Fruit fly (Drosophila melanogaster) whole organism, embryonic: ENCODE results near the gene CG33511.

Source experiments
- CG11085 ChIP-seq: fragments of 200-800 bp; sonication (Bioruptor generic); IDR thresholded peaks from 2 replicates; pipeline ENCODE4 v1.3.6; 2022; ENCODE audit warnings: missing biosample characterization, missing genetic modification characterization
- CG11456 ChIP-seq: fragments of 200-800 bp; sonication (Bioruptor generic); IDR thresholded peaks from 3 replicates; pipeline ENCODE4 v1.3.6; 2022; ENCODE audit warnings: missing biosample characterization, missing genetic modification characterization
- CG11695 ChIP-seq: fragments of 200-800 bp; sonication (Bioruptor generic); IDR thresholded peaks from 3 replicates; pipeline ENCODE4 v1.3.6; 2022; ENCODE audit warnings: missing biosample characterization, missing genetic modification characterization
- CG12744 ChIP-seq: fragments of 200-800 bp; sonication (Bioruptor generic); optimal IDR thresholded peaks from 2 replicates; lab custom pipeline; 2016; ENCODE audit warnings: missing biosample characterization, missing genetic modification characterization
- CG13287 ChIP-seq: fragments of 200-800 bp; sonication (Bioruptor generic); IDR thresholded peaks from 2 replicates; pipeline ENCODE4 v1.3.6; 2022; ENCODE audit warnings: missing biosample characterization, missing genetic modification characterization; ENCODE audit not compliant: partially characterized antibody
- CG13624 ChIP-seq: fragments of 200-800 bp; sonication (Bioruptor generic); optimal IDR thresholded peaks from 2 replicates; lab custom pipeline; 2016; ENCODE audit warnings: missing biosample characterization, missing genetic modification characterization
- CG14441 ChIP-seq: fragments of 200-800 bp; sonication (Bioruptor generic); IDR thresholded peaks from 2 replicates; pipeline ENCODE4 v1.3.6; 2022; ENCODE audit warnings: missing biosample characterization, missing genetic modification characterization
- CG14860 ChIP-seq: fragments of 200-800 bp; sonication (Bioruptor generic); IDR thresholded peaks from 3 replicates; pipeline ENCODE4 v1.3.6; 2022; ENCODE audit warnings: missing biosample characterization, missing genetic modification characterization; ENCODE audit not compliant: partially characterized antibody
- CG17361 ChIP-seq: fragments of 200-800 bp; sonication (Bioruptor generic); IDR thresholded peaks from 3 replicates; pipeline ENCODE4 v1.3.6; 2022; ENCODE audit warnings: missing biosample characterization, missing genetic modification characterization
- CG18764 ChIP-seq: fragments of 200-800 bp; sonication (Bioruptor generic); optimal IDR thresholded peaks from 3 replicates; lab custom pipeline; 2016; ENCODE audit warnings: missing biosample characterization, missing genetic modification characterization
- CG2129 ChIP-seq: fragments of 200-800 bp; sonication (Bioruptor generic); IDR thresholded peaks from 2 replicates; pipeline ENCODE4 v1.3.6; 2022; ENCODE audit warnings: missing biosample characterization, missing genetic modification characterization; ENCODE audit not compliant: partially characterized antibody
- CG2875 ChIP-seq: fragments of 200-800 bp; sonication (Bioruptor generic); optimal IDR thresholded peaks from 2 replicates; lab custom pipeline; 2017; ENCODE audit warnings: missing biosample characterization, mild to moderate bottlenecking, missing genetic modification characterization, missing genetic modification reagents
- CG30403 ChIP-seq: fragments of 200-800 bp; sonication (Bioruptor generic); optimal IDR thresholded peaks from 3 replicates; lab custom pipeline; 2016; ENCODE audit warnings: missing biosample characterization, missing genetic modification characterization
- CG31224 ChIP-seq: fragments of 200-800 bp; sonication (Bioruptor generic); IDR thresholded peaks from 2 replicates; pipeline ENCODE4 v1.3.6; 2022; ENCODE audit warnings: missing biosample characterization, missing genetic modification characterization
- CG31365 ChIP-seq: fragments of 200-800 bp; sonication (Bioruptor generic); optimal IDR thresholded peaks from 2 replicates; lab custom pipeline; 2018; ENCODE audit warnings: missing biosample characterization, mild to moderate bottlenecking, missing genetic modification characterization
- CG32767 ChIP-seq: fragments of 200-800 bp; sonication (Bioruptor generic); IDR thresholded peaks from 2 replicates; pipeline ENCODE4 v1.3.6; 2022; ENCODE audit warnings: missing biosample characterization, missing genetic modification characterization
- CG33557 ChIP-seq: fragments of 200-800 bp; sonication (Bioruptor generic); optimal IDR thresholded peaks from 2 replicates; lab custom pipeline; 2019; ENCODE audit warnings: missing biosample characterization, mild to moderate bottlenecking, missing genetic modification characterization, moderate library complexity
- CG7271 ChIP-seq: fragments of 200-800 bp; sonication (Bioruptor generic); optimal IDR thresholded peaks from 2 replicates; lab custom pipeline; 2018; ENCODE audit warnings: missing biosample characterization, mild to moderate bottlenecking, missing genetic modification characterization, moderate library complexity
- Chrac-16 ChIP-seq: fragments of 200-800 bp; sonication (Bioruptor generic); optimal IDR thresholded peaks from 3 replicates; lab custom pipeline; 2016; ENCODE audit warnings: missing biosample characterization, missing genetic modification characterization
- GATAe ChIP-seq: fragments of 200-800 bp; sonication (Bioruptor generic); conservative IDR thresholded peaks from 2 replicates; pipeline ENCODE4 v1.3.6; 2022; ENCODE audit warnings: missing biosample characterization, missing genetic modification characterization
- HmgD ChIP-seq: fragments of 200-800 bp; sonication (Bioruptor generic); optimal IDR thresholded peaks from 3 replicates; lab custom pipeline; 2016; ENCODE audit warnings: missing biosample characterization, missing genetic modification characterization
- Hsf ChIP-seq: fragments of 200-800 bp; sonication (Bioruptor generic); optimal IDR thresholded peaks from 3 replicates; lab custom pipeline; 2016; ENCODE audit warnings: missing biosample characterization, missing genetic modification characterization
- Lhr ChIP-seq: fragments of 200-800 bp; sonication (Bioruptor generic); optimal IDR thresholded peaks from 3 replicates; lab custom pipeline; 2017; ENCODE audit warnings: mild to moderate bottlenecking, missing biosample characterization, missing genetic modification reagents, missing genetic modification characterization
- Myb ChIP-seq: fragments of 200-800 bp; sonication (Bioruptor generic); optimal IDR thresholded peaks from 2 replicates; lab custom pipeline; 2016; ENCODE audit warnings: missing biosample characterization, missing genetic modification characterization
- Neu2 ChIP-seq: fragments of 200-800 bp; sonication (Bioruptor generic); optimal IDR thresholded peaks from 3 replicates; lab custom pipeline; 2016; ENCODE audit warnings: missing biosample characterization, missing genetic modification characterization, borderline replicate concordance
- Nf-YB ChIP-seq: fragments of 200-800 bp; sonication (Bioruptor generic); optimal IDR thresholded peaks from 3 replicates; lab custom pipeline; 2019; ENCODE audit warnings: missing biosample characterization, mild to moderate bottlenecking, missing genetic modification characterization, moderate library complexity
- PHDP ChIP-seq: fragments of 200-800 bp; sonication (Bioruptor generic); optimal IDR thresholded peaks from 3 replicates; lab custom pipeline; 2018; ENCODE audit warnings: missing biosample characterization, mild to moderate bottlenecking, missing genetic modification characterization, moderate library complexity
- Rfx ChIP-seq: fragments of 200-800 bp; sonication (Bioruptor generic); IDR thresholded peaks from 2 replicates; pipeline ENCODE4 v1.3.6; 2022; ENCODE audit warnings: missing biosample characterization, missing genetic modification characterization
- Sox100B ChIP-seq: fragments of 200-800 bp; sonication (Bioruptor generic); optimal IDR thresholded peaks from 3 replicates; lab custom pipeline; 2018; ENCODE audit warnings: missing biosample characterization, mild to moderate bottlenecking, missing genetic modification characterization
- amos ChIP-seq: fragments of 200-800 bp; sonication (Bioruptor generic); IDR thresholded peaks from 2 replicates; pipeline ENCODE4 v1.3.6; 2022; ENCODE audit warnings: missing biosample characterization, missing genetic modification characterization; ENCODE audit not compliant: partially characterized antibody
- br ChIP-seq: fragments of >200 bp; optimal IDR thresholded peaks from 2 replicates; lab custom pipeline; 2017
- dysf ChIP-seq: fragments of 200-800 bp; sonication (Bioruptor generic); IDR thresholded peaks from 3 replicates; pipeline ENCODE4 v1.3.6; 2022; ENCODE audit warnings: missing biosample characterization, missing genetic modification characterization
- fd3F ChIP-seq: fragments of 200-800 bp; sonication (Bioruptor generic); optimal IDR thresholded peaks from 2 replicates; lab custom pipeline; 2018; ENCODE audit warnings: missing biosample characterization, mild to moderate bottlenecking, missing genetic modification characterization, moderate library complexity
- fd96Cb ChIP-seq: fragments of 200-800 bp; sonication (Bioruptor generic); optimal IDR thresholded peaks from 2 replicates; lab custom pipeline; 2018; ENCODE audit warnings: missing biosample characterization, mild to moderate bottlenecking, missing genetic modification characterization, moderate library complexity
- gcm2 ChIP-seq: fragments of 200-800 bp; sonication (Bioruptor generic); optimal IDR thresholded peaks from 2 replicates; lab custom pipeline; 2016; ENCODE audit warnings: missing biosample characterization, missing genetic modification characterization
- grau ChIP-seq: fragments of 200-800 bp; optimal IDR thresholded peaks from 3 replicates; lab custom pipeline; 2019; ENCODE audit warnings: missing biosample characterization, mild to moderate bottlenecking, missing genetic modification characterization, moderate library complexity
- gt ChIP-seq: fragments of 200-800 bp; sonication (Bioruptor generic); IDR thresholded peaks from 2 replicates; pipeline ENCODE4 v1.3.6; 2022; ENCODE audit warnings: missing biosample characterization, missing genetic modification characterization
- ind ChIP-seq: fragments of 200-800 bp; sonication (Bioruptor generic); optimal IDR thresholded peaks from 3 replicates; lab custom pipeline; 2016; ENCODE audit warnings: missing biosample characterization, missing genetic modification characterization
- jigr1 ChIP-seq: fragments of 200-800 bp; sonication (Bioruptor generic); IDR thresholded peaks from 3 replicates; pipeline ENCODE4 v1.3.6; 2022; ENCODE audit warnings: missing biosample characterization, missing genetic modification characterization
- ken ChIP-seq: fragments of 200-800 bp; sonication (Bioruptor generic); IDR thresholded peaks from 3 replicates; pipeline ENCODE4 v1.3.6; 2022; ENCODE audit warnings: missing biosample characterization, missing genetic modification characterization
- nmo ChIP-seq: fragments of 200-800 bp; sonication (Bioruptor generic); optimal IDR thresholded peaks from 2 replicates; lab custom pipeline; 2018; ENCODE audit warnings: missing biosample characterization, mild to moderate bottlenecking, missing genetic modification characterization, moderate library complexity
- ranshi ChIP-seq: fragments of 200-800 bp; sonication (Bioruptor generic); IDR thresholded peaks from 2 replicates; pipeline ENCODE4 v1.3.6; 2022; ENCODE audit warnings: missing biosample characterization, missing genetic modification characterization
- row ChIP-seq: fragments of 200-800 bp; sonication (Bioruptor generic); IDR thresholded peaks from 3 replicates; pipeline ENCODE4 v1.3.6; 2022; ENCODE audit warnings: missing biosample characterization, missing genetic modification characterization
- scrt ChIP-seq: fragments of 200-800 bp; sonication (Bioruptor generic); optimal IDR thresholded peaks from 2 replicates; lab custom pipeline; 2018; ENCODE audit warnings: missing biosample characterization, mild to moderate bottlenecking, missing genetic modification characterization, moderate library complexity
- sisA ChIP-seq: fragments of 200-800 bp; sonication (Bioruptor generic); IDR thresholded peaks from 2 replicates; pipeline ENCODE4 v1.3.6; 2022; ENCODE audit warnings: missing biosample characterization, missing genetic modification characterization
- stc ChIP-seq: fragments of 200-800 bp; sonication (Bioruptor generic); IDR thresholded peaks from 2 replicates; pipeline ENCODE4 v1.3.6; 2022; ENCODE audit warnings: missing biosample characterization, missing genetic modification characterization
- ttk ChIP-seq: fragments of 200-800 bp; sonication (Bioruptor generic); IDR thresholded peaks from 2 replicates; pipeline ENCODE4 v2.1.2; 2022; ENCODE audit warnings: missing biosample characterization, missing genetic modification characterization
- unc-4 ChIP-seq: fragments of 200-800 bp; sonication (Bioruptor generic); IDR thresholded peaks from 2 replicates; pipeline ENCODE4 v1.3.6; 2022; ENCODE audit warnings: missing biosample characterization, missing genetic modification characterization; ENCODE audit not compliant: partially characterized antibody
- vnd ChIP-seq: fragments of 200-800 bp; sonication (Bioruptor generic); IDR thresholded peaks from 3 replicates; pipeline ENCODE4 v1.3.6; 2022; ENCODE audit warnings: missing biosample characterization, missing genetic modification characterization; ENCODE audit not compliant: partially characterized antibody
- wor ChIP-seq: fragments of 200-800 bp; sonication (Bioruptor generic); IDR thresholded peaks from 2 replicates; pipeline ENCODE4 v1.3.6; 2022; ENCODE audit warnings: missing biosample characterization, missing genetic modification characterization
- zfh1 ChIP-seq: fragments of 200-800 bp; sonication (Bioruptor generic); IDR thresholded peaks from 3 replicates; pipeline ENCODE4 v1.3.6; 2022; ENCODE audit warnings: missing biosample characterization, missing genetic modification characterization

Gene CG33511

DNA sequence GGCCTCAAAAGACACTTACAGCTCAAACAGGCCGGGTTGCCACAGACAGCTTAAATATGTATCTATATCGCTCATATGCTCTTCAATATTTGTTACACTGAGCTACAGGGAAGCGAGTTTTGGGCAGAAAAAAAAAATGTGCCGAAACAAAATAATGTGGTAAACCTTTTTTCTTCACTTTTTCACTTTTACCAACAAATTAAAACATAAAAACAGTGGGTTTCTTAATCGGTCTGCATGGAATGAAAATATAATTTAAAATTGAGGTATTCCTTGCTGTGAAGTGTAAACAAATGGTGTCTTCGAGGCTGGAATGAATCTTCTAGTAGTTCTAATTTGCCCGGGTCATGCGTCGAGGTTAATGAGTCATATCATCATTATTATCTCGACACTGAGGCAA is 43.6 kb downstream of the CG33511 start (continued):
- TF ChIP-seq fd96Cb (tag; lab: Kevin White, UChicago) = peak; percentile 71
- TF ChIP-seq jigr1 (GFP tag; lab: Robert Waterston, UW) = no peak
- TF ChIP-seq Hsf (GFP tag; lab: Kevin White, UChicago) = peak; percentile 61
- peak; percentile 33 for TF ChIP-seq Chrac-16
- no peak for TF ChIP-seq br
- peak; percentile 21 for TF ChIP-seq CG31365 (tag; lab: Kevin White, UChicago)
- no peak for TF ChIP-seq CG13287 (GFP tag; lab: Robert Waterston, UW)
- TF ChIP-seq CG11695 (GFP tag; lab: Robert Waterston, UW) = peak; percentile 80
- peak; percentile 72 for TF ChIP-seq zfh1 (GFP tag; lab: Robert Waterston, UW)
- no peak for TF ChIP-seq unc-4 (GFP tag; lab: Robert Waterston, UW)
- peak; percentile 44; the same call in 1 of the 2 replicates for TF ChIP-seq ranshi
- TF ChIP-seq Lhr (GFP tag; lab: Kevin White, UChicago) = no peak
- TF ChIP-seq CG30403 (GFP tag; lab: Kevin White, UChicago) = peak; percentile 70
- TF ChIP-seq CG7271 (tag; lab: Kevin White, UChicago) = peak; percentile 48
- TF ChIP-seq ttk (GFP tag; lab: Robert Waterston, UW) = peak; percentile 36; the same call in 1 of the 2 replicates
- TF ChIP-seq HmgD (GFP tag; lab: Kevin White, UChicago) = no peak
- peak; percentile 38 for TF ChIP-seq grau (tag; lab: Kevin White, UChicago)
- no peak for TF ChIP-seq GATAe (GFP tag; lab: Robert Waterston, UW)
- peak; percentile 46 for TF ChIP-seq CG2875 (GFP tag; lab: Kevin White, UChicago)
- TF ChIP-seq CG12744 = peak; percentile 13
- TF ChIP-seq CG13624 (GFP tag; lab: Kevin White, UChicago) = peak; percentile 67
- TF ChIP-seq Nf-YB (GFP tag; lab: Kevin White, UChicago) = peak; percentile 23
- peak; percentile 50; the same call in 1 of the 3 replicates for TF ChIP-seq CG11456 (GFP tag; lab: Robert Waterston, UW)
- peak; percentile 8 for TF ChIP-seq gcm2 (GFP tag; lab: Kevin White, UChicago)
- no peak for TF ChIP-seq CG2129 (GFP tag; lab: Robert Waterston, UW)
- TF ChIP-seq CG33557 = no peak
- TF ChIP-seq amos (GFP tag; lab: Robert Waterston, UW) = no peak
- TF ChIP-seq wor (GFP tag; lab: Robert Waterston, UW) = no peak
- TF ChIP-seq CG11085 (GFP tag; lab: Robert Waterston, UW) = 0 out of 2 replicates have a peak, but pooled peaks have one; percentile 37
- TF ChIP-seq gt (GFP tag; lab: Robert Waterston, UW) = no peak
- TF ChIP-seq dysf = peak; percentile 76
- peak; percentile 23 for TF ChIP-seq Myb (GFP tag; lab: Kevin White, UChicago)
- 0 out of 2 replicates have a peak, but pooled peaks have one; percentile 19 for TF ChIP-seq stc (GFP tag; lab: Robert Waterston, UW)
- TF ChIP-seq row (GFP tag; lab: Robert Waterston, UW) = peak; percentile 75
- peak; percentile 66 for TF ChIP-seq ind (GFP tag; lab: Kevin White, UChicago)
- TF ChIP-seq Rfx (GFP tag; lab: Robert Waterston, UW) = peak; percentile 71
- peak; percentile 56; the same call in 1 of the 3 replicates for TF ChIP-seq ken (GFP tag; lab: Robert Waterston, UW)
- TF ChIP-seq CG17361 = peak; percentile 75
- TF ChIP-seq CG32767 (GFP tag; lab: Robert Waterston, UW) = no peak
- TF ChIP-seq vnd (GFP tag; lab: Robert Waterston, UW) = no peak
- TF ChIP-seq fd3F = peak; percentile 42
- peak; percentile 70 for TF ChIP-seq nmo (GFP tag; lab: Kevin White, UChicago)
- TF ChIP-seq PHDP (tag; lab: Kevin White, UChicago) = peak; percentile 76
- TF ChIP-seq Neu2 (GFP tag; lab: Kevin White, UChicago) = no peak
- peak; percentile 61 for TF ChIP-seq sisA (GFP tag; lab: Robert Waterston, UW)
- TF ChIP-seq CG18764 (GFP tag; lab: Kevin White, UChicago) = peak; percentile 38
- peak; percentile 77 for TF ChIP-seq CG14441 (GFP tag; lab: Robert Waterston, UW)
- TF ChIP-seq Sox100B (GFP tag; lab: Kevin White, UChicago) = peak; percentile 43
- peak; percentile 33 for TF ChIP-seq scrt (GFP tag; lab: Kevin White, UChicago)
- TF ChIP-seq CG31224 (GFP tag; lab: Robert Waterston, UW) = peak; percentile 37; the same call in 1 of the 2 replicates
- TF ChIP-seq CG14860 (GFP tag; lab: Robert Waterston, UW) = no peak
